Fruit fly (Drosophila melanogaster) whole organism: Measurements from ENCODE around the gene CG7130.

Experiments
- CG8478 ChIP-seq: fragments of >200 bp; optimal IDR thresholded peaks from 2 replicates; lab custom pipeline; 2018; ENCODE audit warnings: inconsistent platforms
- Dll ChIP-seq: fragments of >200 bp; optimal IDR thresholded peaks from 2 replicates; lab custom pipeline; 2017
- usp ChIP-seq: fragments of >200 bp; optimal IDR thresholded peaks from 2 replicates; lab custom pipeline; 2017; ENCODE audit warnings: missing biosample characterization, missing genetic modification characterization, mixed read lengths

DNA sequence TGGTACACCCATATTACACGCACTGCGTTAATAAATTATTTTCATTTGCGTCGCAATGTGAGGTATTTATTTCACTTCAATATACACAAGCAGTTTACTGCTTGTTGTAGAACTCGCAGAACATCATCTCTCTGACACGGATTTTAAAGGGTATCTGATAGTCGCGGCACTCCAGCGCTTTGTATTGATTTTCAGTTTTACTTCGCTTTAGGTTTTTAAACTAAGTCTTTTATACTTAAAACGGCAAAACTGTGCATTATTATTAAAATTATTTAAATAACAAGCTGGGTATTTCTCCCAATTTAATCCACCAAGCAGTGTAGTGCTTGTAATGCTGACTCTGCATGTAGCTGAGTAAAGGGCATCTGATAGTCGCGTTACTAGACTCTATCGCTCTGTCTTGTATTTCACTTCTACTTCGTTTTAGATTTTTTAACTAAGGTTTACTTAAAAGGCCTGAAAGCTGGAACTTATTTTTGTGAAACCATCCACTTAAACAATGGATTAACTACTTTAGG is 7.6 kb upstream of the CG7130 start:
- no peak for TF ChIP-seq Dll (lab: Kevin White, UChicago)
- no peak for TF ChIP-seq usp (GFP tag; lab: Kevin White, UChicago)
- TF ChIP-seq CG8478 (lab: Kevin White, UChicago) = no peak
